Fruit fly (Drosophila melanogaster) whole organism, prepupa: Measurements from ENCODE around the gene lgs.

Source experiments
- CG10669 ChIP-seq: fragments of 200-800 bp; sonication (Bioruptor generic); optimal IDR thresholded peaks from 3 replicates; lab custom pipeline; 2018; ENCODE audit warnings: missing biosample characterization, mild to moderate bottlenecking, missing genetic modification characterization, moderate library complexity
- CG11762 ChIP-seq: fragments of 200-800 bp; sonication (Bioruptor generic); optimal IDR thresholded peaks from 3 replicates; lab custom pipeline; 2016; ENCODE audit warnings: missing biosample characterization, missing genetic modification characterization; ENCODE audit not compliant: insufficient read depth
- CG15336 ChIP-seq: fragments of 200-800 bp; sonication (Bioruptor generic); IDR thresholded peaks from 2 replicates; pipeline ENCODE4 v1.3.6; 2022; ENCODE audit warnings: missing biosample characterization, missing genetic modification characterization
- CG31627 ChIP-seq: fragments of 200-800 bp; sonication (Bioruptor generic); optimal IDR thresholded peaks from 3 replicates; lab custom pipeline; 2016; ENCODE audit warnings: missing biosample characterization, missing genetic modification characterization
- CG32006 ChIP-seq: fragments of 200-800 bp; sonication (Bioruptor generic); optimal IDR thresholded peaks from 3 replicates; lab custom pipeline; 2017; ENCODE audit warnings: missing biosample characterization, mild to moderate bottlenecking, missing genetic modification characterization
- CG34406 ChIP-seq: fragments of 200-800 bp; sonication (Bioruptor generic); optimal IDR thresholded peaks from 3 replicates; lab custom pipeline; 2016; ENCODE audit warnings: missing biosample characterization, missing genetic modification characterization
- CG6276 ChIP-seq: fragments of 200-800 bp; sonication (Bioruptor generic); optimal IDR thresholded peaks from 2 replicates; lab custom pipeline; 2017; ENCODE audit warnings: missing biosample characterization, mild to moderate bottlenecking, missing genetic modification characterization
- CG6854 ChIP-seq: fragments of 200-800 bp; sonication (Bioruptor generic); optimal IDR thresholded peaks from 2 replicates; lab custom pipeline; 2017; ENCODE audit warnings: missing biosample characterization, mild to moderate bottlenecking, missing genetic modification characterization
- Eip78C ChIP-seq: fragments of 200-800 bp; sonication (Bioruptor generic); peaks from one replicate; lab custom pipeline; 2016; ENCODE audit warnings: missing biosample characterization, missing genetic modification characterization
- Eip93F ChIP-seq: fragments of 200-800 bp; sonication (Bioruptor generic); optimal IDR thresholded peaks from 2 replicates; lab custom pipeline; 2016; ENCODE audit warnings: missing biosample characterization, mild to moderate bottlenecking, missing genetic modification characterization
- Ets21C ChIP-seq: fragments of 200-800 bp; sonication (Bioruptor generic); optimal IDR thresholded peaks from 3 replicates; lab custom pipeline; 2016; ENCODE audit warnings: missing biosample characterization, missing genetic modification characterization
- Gug ChIP-seq: fragments of 200-800 bp; sonication (Bioruptor generic); IDR thresholded peaks from 2 replicates; pipeline ENCODE4 v1.3.6; 2022; ENCODE audit warnings: missing biosample characterization, missing genetic modification characterization
- Hr38 ChIP-seq: sonication (Bioruptor generic); optimal IDR thresholded peaks from 2 replicates; lab custom pipeline; 2016; ENCODE audit warnings: missing biosample characterization, missing genetic modification characterization
- achi ChIP-seq: fragments of 200-800 bp; sonication (Bioruptor generic); optimal IDR thresholded peaks from 3 replicates; lab custom pipeline; 2016; ENCODE audit warnings: missing biosample characterization, missing genetic modification characterization
- fd59A ChIP-seq: fragments of 200-800 bp; sonication (Bioruptor generic); optimal IDR thresholded peaks from 2 replicates; lab custom pipeline; 2017; ENCODE audit warnings: missing biosample characterization, mild to moderate bottlenecking, missing genetic modification characterization, missing genetic modification reagents
- fd85E ChIP-seq: fragments of 200-800 bp; sonication (Bioruptor generic); optimal IDR thresholded peaks from 3 replicates; lab custom pipeline; 2016; ENCODE audit warnings: missing biosample characterization, missing genetic modification characterization
- pdm3 ChIP-seq: fragments of 200-800 bp; sonication (Bioruptor generic); optimal IDR thresholded peaks from 3 replicates; lab custom pipeline; 2016; ENCODE audit warnings: missing biosample characterization, missing genetic modification characterization
- salr ChIP-seq, 2 experiments: fragments of 200-800 bp; sonication (Bioruptor generic); optimal IDR thresholded peaks; 3 replicates each; lab custom pipeline; 2016 to 2018; ENCODE audit warnings: missing biosample characterization in 2 of 2, missing genetic modification characterization in 2 of 2, mild to moderate bottlenecking in 1 of 2
- ss ChIP-seq, 2 experiments: fragments of 200-800 bp; sonication (Bioruptor generic); optimal IDR thresholded peaks; 2 replicates in 1 of 2; 3 replicates in 1 of 2; lab custom pipeline; 2017 to 2018; ENCODE audit warnings: mild to moderate bottlenecking in 2 of 2, missing biosample characterization in 2 of 2, missing genetic modification characterization in 2 of 2, moderate library complexity in 1 of 2
- vri ChIP-seq: fragments of 200-800 bp; sonication (Bioruptor generic); optimal IDR thresholded peaks from 3 replicates; lab custom pipeline; 2016; ENCODE audit warnings: missing biosample characterization, mild to moderate bottlenecking, missing genetic modification characterization

lgs gene

dm6 chr4:388784-389313 is 54.9 kb downstream of the lgs start:
- TF ChIP-seq CG31627: no peak
- TF ChIP-seq vri (GFP tag; lab: Kevin White, UChicago): no peak
- TF ChIP-seq Ets21C (GFP tag; lab: Kevin White, UChicago): no peak
- no peak for TF ChIP-seq pdm3 (GFP tag; lab: Kevin White, UChicago)
- TF ChIP-seq salr (GFP tag; optimal IDR thresholded peaks at IDR 0.05; lab: Kevin White, UChicago): no peak
- TF ChIP-seq CG10669 (GFP tag; lab: Kevin White, UChicago): no peak
- no peak for TF ChIP-seq Eip93F
- no peak for TF ChIP-seq CG15336 (GFP tag; lab: Robert Waterston, UW)
- TF ChIP-seq CG6276 (GFP tag; lab: Kevin White, UChicago): no peak
- TF ChIP-seq CG32006 (GFP tag; lab: Kevin White, UChicago): no peak
- TF ChIP-seq Hr38 (GFP tag; lab: Kevin White, UChicago): no peak
- no peak for TF ChIP-seq ss (GFP tag; optimal IDR thresholded peaks at IDR 0.05; lab: Kevin White, UChicago)
- no peak for TF ChIP-seq CG6854 (GFP tag; lab: Kevin White, UChicago)
- no peak for TF ChIP-seq CG11762 (GFP tag; lab: Kevin White, UChicago)
- no peak for TF ChIP-seq fd59A (GFP tag; lab: Kevin White, UChicago)
- no peak for TF ChIP-seq fd85E (GFP tag; lab: Kevin White, UChicago)
- no peak for TF ChIP-seq CG34406 (GFP tag; lab: Kevin White, UChicago)
- TF ChIP-seq Eip78C (GFP tag; lab: Kevin White, UChicago): no peak
- TF ChIP-seq achi: no peak
- TF ChIP-seq Gug (GFP tag; lab: Robert Waterston, UW): no peak
